Worm (Caenorhabditis elegans) whole organism, mixed stage, embryonic: Measurements from ENCODE around the gene T05C1.5.

Experiments used
- blmp-1 ChIP-seq: fragments of 150-350 bp; optimal IDR thresholded peaks from 2 replicates; lab custom pipeline; 2014; ENCODE audit warnings: missing biosample characterization, missing genetic modification characterization
- ceh-39 ChIP-seq: fragments of 150-350 bp; optimal IDR thresholded peaks from 2 replicates; lab custom pipeline; 2014; ENCODE audit warnings: missing biosample characterization, missing genetic modification characterization
- lin-13 ChIP-seq: fragments of 150-350 bp; optimal IDR thresholded peaks from 2 replicates; lab custom pipeline; 2014; ENCODE audit warnings: missing biosample characterization, missing genetic modification characterization
- nhr-28 ChIP-seq: fragments of 150-350 bp; optimal IDR thresholded peaks from 2 replicates; lab custom pipeline; 2014; ENCODE audit warnings: missing biosample characterization, missing genetic modification characterization
- pha-4 ChIP-seq: fragments of 150-350 bp; optimal IDR thresholded peaks from 2 replicates; lab custom pipeline; 2018; ENCODE audit warnings: missing biosample characterization, missing genetic modification reagents, missing genetic modification characterization
- unc-62 ChIP-seq: fragments of 150-350 bp; optimal IDR thresholded peaks from 2 replicates; lab custom pipeline; 2014; ENCODE audit warnings: missing biosample characterization, missing genetic modification reagents, missing genetic modification characterization

DNA sequence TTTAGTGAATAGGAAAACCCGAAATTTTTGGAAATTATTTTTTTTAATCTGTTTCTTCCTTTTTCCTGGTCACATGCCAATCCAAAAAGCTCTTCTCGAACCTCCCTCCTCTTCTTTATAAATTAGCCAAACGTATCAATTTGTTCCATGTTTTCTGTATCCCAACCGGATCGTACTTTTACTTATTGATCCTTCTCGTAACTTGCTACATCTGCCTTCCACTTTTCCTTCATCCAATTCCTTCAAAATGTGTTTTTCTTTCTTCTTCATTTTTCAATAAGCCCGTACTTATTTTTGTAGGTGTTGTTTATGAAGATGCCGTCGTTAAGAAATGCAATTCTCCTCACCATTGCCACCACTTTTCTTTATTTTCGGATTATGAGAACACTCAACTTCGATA lies 21.3 kb upstream of the T05C1.5 start, which contains the start of gene cyp-23A1:
- TF ChIP-seq blmp-1 (tag; lab: Kevin White, UChicago): no peak
- no peak for TF ChIP-seq unc-62
- no peak for TF ChIP-seq pha-4 (tag; lab: Kevin White, UChicago)
- TF ChIP-seq lin-13: no peak
- TF ChIP-seq ceh-39 (tag; lab: Kevin White, UChicago): no peak
- TF ChIP-seq nhr-28 (tag; lab: Kevin White, UChicago): no peak
